Fruit fly (Drosophila melanogaster): Measurements from ENCODE around the gene CG4199.
A peak's percentile ranks its signal among the peaks of the same experiment; 100 is the strongest.

The CG4199 gene

dm6 chrX:2083109-2083508 lies 9.8 kb upstream of the CG4199 start (continued):
- TF ChIP-seq eve (GFP tag; optimal IDR thresholded peaks at IDR 0.05) = no peak
- TF ChIP-seq CG9797 (GFP tag; optimal IDR thresholded peaks at IDR 0.05) = no peak
- TF ChIP-seq Med (GFP tag) = peak; percentile 95
- TF ChIP-seq Asciz (GFP tag; optimal IDR thresholded peaks at IDR 0.05) = peak; percentile 2
- TF ChIP-seq Atf6 (GFP tag; IDR thresholded peaks at IDR 0.05) = peak; percentile 74
- peak; percentile 54 for TF ChIP-seq klu (GFP tag; IDR thresholded peaks at IDR 0.05)
- TF ChIP-seq gsb (GFP tag; IDR thresholded peaks at IDR 0.05) = peak; percentile 81
- TF ChIP-seq tna (GFP tag; IDR thresholded peaks at IDR 0.05; ENCODE audit: partially characterized antibody) = no peak
- peak; percentile 79 for TF ChIP-seq CG9215 (GFP tag; IDR thresholded peaks at IDR 0.05)
- no peak for TF ChIP-seq cas (GFP tag; IDR thresholded peaks at IDR 0.05)
- peak; percentile 36 for TF ChIP-seq sens (GFP tag)
- no peak for TF ChIP-seq ems (GFP tag; optimal IDR thresholded peaks at IDR 0.05)
- no peak for TF ChIP-seq CG6854 (GFP tag; optimal IDR thresholded peaks at IDR 0.05)
- TF ChIP-seq lov (optimal IDR thresholded peaks at IDR 0.05) = no peak
- no peak for TF ChIP-seq lov (GFP tag; IDR thresholded peaks at IDR 0.05)
- peak; percentile 57 for TF ChIP-seq pho (GFP tag; optimal IDR thresholded peaks at IDR 0.05)
- no peak for TF ChIP-seq CG6683 (GFP tag; optimal IDR thresholded peaks at IDR 0.05)
- no peak for TF ChIP-seq Side (GFP tag; optimal IDR thresholded peaks at IDR 0.05)
- no peak for TF ChIP-seq HLHmδ (GFP tag; optimal IDR thresholded peaks at IDR 0.05)
- no peak for TF ChIP-seq fd64A (GFP tag; optimal IDR thresholded peaks at IDR 0.05)
- TF ChIP-seq Stat92E (GFP tag; optimal IDR thresholded peaks at IDR 0.05) = no peak
- TF ChIP-seq NFAT (GFP tag; IDR thresholded peaks at IDR 0.05) = peak; percentile 72; the same call in 1 of the 2 replicates
- TF ChIP-seq CG3163 (GFP tag; optimal IDR thresholded peaks at IDR 0.05) = no peak
- TF ChIP-seq sqz (GFP tag; optimal IDR thresholded peaks at IDR 0.05) = no peak
- peak; percentile 74 for TF ChIP-seq schlank (tag; optimal IDR thresholded peaks at IDR 0.05)
- 0 out of 2 replicates have a peak, but pooled peaks have one; percentile 16 for TF ChIP-seq seq (GFP tag; IDR thresholded peaks at IDR 0.05)
- no peak for TF ChIP-seq fd96Cb (tag; optimal IDR thresholded peaks at IDR 0.05)
- peak; percentile 33 for TF ChIP-seq gcm2 (GFP tag; optimal IDR thresholded peaks at IDR 0.05)
- no peak for TF ChIP-seq Spps (tag; optimal IDR thresholded peaks at IDR 0.05)
- TF ChIP-seq Doc2 (GFP tag; IDR thresholded peaks at IDR 0.05) = no peak
- TF ChIP-seq CG18619 (GFP tag; optimal IDR thresholded peaks at IDR 0.05) = peak; percentile 32
- no peak for TF ChIP-seq CG12744 (GFP tag; optimal IDR thresholded peaks at IDR 0.05)
- TF ChIP-seq CG34422 (GFP tag; IDR thresholded peaks at IDR 0.05) = peak; percentile 25; the same call in 1 of the 3 replicates
- TF ChIP-seq Hmx (GFP tag; optimal IDR thresholded peaks at IDR 0.05) = no peak
- no peak for TF ChIP-seq chinmo (GFP tag; IDR thresholded peaks at IDR 0.05; ENCODE audit: partially characterized antibody)
- TF ChIP-seq abd-A (tag; optimal IDR thresholded peaks at IDR 0.05) = no peak
- TF ChIP-seq cg (GFP tag; optimal IDR thresholded peaks at IDR 0.05) = no peak
- TF ChIP-seq Atf3 (GFP tag; optimal IDR thresholded peaks at IDR 0.05) = no peak
- TF ChIP-seq CG14860 (GFP tag; IDR thresholded peaks at IDR 0.05; ENCODE audit: partially characterized antibody) = no peak
- TF ChIP-seq Oli (tag; optimal IDR thresholded peaks at IDR 0.05) = peak; percentile 17
- TF ChIP-seq Lhr (GFP tag; optimal IDR thresholded peaks at IDR 0.05) = no peak
- peak; percentile 48 for TF ChIP-seq D19B (GFP tag; optimal IDR thresholded peaks at IDR 0.05)
- peak; percentile 57 for TF ChIP-seq CG7372 (GFP tag; IDR thresholded peaks at IDR 0.05)
- peak; percentile 39 for TF ChIP-seq HmgZ (tag; optimal IDR thresholded peaks at IDR 0.05)
- no peak for TF ChIP-seq CG11398 (GFP tag; optimal IDR thresholded peaks at IDR 0.05)
- TF ChIP-seq ro (GFP tag; IDR thresholded peaks at IDR 0.05) = no peak
- TF ChIP-seq CG15269 (tag; optimal IDR thresholded peaks at IDR 0.05) = peak; percentile 71
- TF ChIP-seq trh (GFP tag; optimal IDR thresholded peaks at IDR 0.05) = no peak
- TF ChIP-seq gem (tag; optimal IDR thresholded peaks at IDR 0.05) = peak; percentile 64
- TF ChIP-seq CG15011 (GFP tag; optimal IDR thresholded peaks at IDR 0.05) = no peak
- TF ChIP-seq Dll (GFP tag; IDR thresholded peaks at IDR 0.05; ENCODE audit: partially characterized antibody) = no peak

All from whole organism, embryonic.